Worm (Caenorhabditis elegans) whole organism, L2 larva: ENCODE measurements around the gene F31D4.2.

ENCODE experiments used
- C34F6.9 ChIP-seq: fragments of 150-350 bp; optimal IDR thresholded peaks from 2 replicates; lab custom pipeline; 2014; ENCODE audit warnings: missing biosample characterization, missing genetic modification characterization
- ZK546.5 ChIP-seq: sonication (generic microtip); optimal IDR thresholded peaks from 2 replicates; lab custom pipeline; 2017; ENCODE audit warnings: missing biosample characterization, missing genetic modification characterization
- alr-1 ChIP-seq: fragments of 150-350 bp; optimal IDR thresholded peaks from 2 replicates; lab custom pipeline; 2014; ENCODE audit warnings: missing biosample characterization, missing genetic modification characterization
- aly-2 ChIP-seq: fragments of 150-350 bp; optimal IDR thresholded peaks from 2 replicates; lab custom pipeline; 2014; ENCODE audit warnings: missing biosample characterization, missing genetic modification characterization
- blmp-1 ChIP-seq: sonication (generic microtip); optimal IDR thresholded peaks from 2 replicates; lab custom pipeline; 2017; ENCODE audit warnings: missing genetic modification characterization, mild to moderate bottlenecking, missing compliant biosample characterization, antibody characterized with exemption, moderate library complexity; ENCODE audit not compliant: insufficient read depth
- ceh-16 ChIP-seq: fragments of 150-350 bp; optimal IDR thresholded peaks from 2 replicates; lab custom pipeline; 2014; ENCODE audit warnings: missing biosample characterization, missing genetic modification characterization
- ceh-82 ChIP-seq: fragments of 150-350 bp; optimal IDR thresholded peaks from 2 replicates; lab custom pipeline; 2014; ENCODE audit warnings: missing biosample characterization, missing genetic modification characterization
- crh-2 ChIP-seq: sonication (generic microtip); optimal IDR thresholded peaks from 2 replicates; lab custom pipeline; 2017; ENCODE audit warnings: missing biosample characterization, missing genetic modification characterization
- dmd-4 ChIP-seq: sonication (generic microtip); optimal IDR thresholded peaks from 2 replicates; lab custom pipeline; 2017; ENCODE audit warnings: missing biosample characterization, missing genetic modification characterization
- egl-27 ChIP-seq: sonication (generic microtip); optimal IDR thresholded peaks from 3 replicates; lab custom pipeline; 2017; ENCODE audit warnings: missing biosample characterization, missing genetic modification reagents, missing genetic modification characterization
- elt-1 ChIP-seq: fragments of 150-350 bp; optimal IDR thresholded peaks from 2 replicates; lab custom pipeline; 2014; ENCODE audit warnings: missing biosample characterization, missing genetic modification characterization
- fos-1 ChIP-seq: fragments of 150-350 bp; optimal IDR thresholded peaks from 2 replicates; lab custom pipeline; 2014; ENCODE audit warnings: missing biosample characterization, missing genetic modification characterization
- lin-11 ChIP-seq: fragments of 150-350 bp; sonication (generic microtip); optimal IDR thresholded peaks from 2 replicates; lab custom pipeline; 2014; ENCODE audit warnings: missing biosample characterization, missing genetic modification characterization, inconsistent platforms, mixed read lengths
- lin-13 ChIP-seq: fragments of 150-350 bp; optimal IDR thresholded peaks from 2 replicates; lab custom pipeline; 2014; ENCODE audit warnings: missing biosample characterization, missing genetic modification reagents, missing genetic modification characterization
- lin-39 ChIP-seq: fragments of 150-350 bp; optimal IDR thresholded peaks from 2 replicates; lab custom pipeline; 2014; ENCODE audit warnings: missing biosample characterization, missing genetic modification reagents, missing genetic modification characterization
- lsy-2 ChIP-seq, 2 experiments: fragments of 150-350 bp in 1 of 2; sonication (generic microtip) in 1 of 2; optimal IDR thresholded peaks; 2 replicates each; lab custom pipeline; 2014 to 2017; ENCODE audit warnings: missing biosample characterization in 2 of 2, missing genetic modification characterization in 2 of 2
- mab-5 ChIP-seq: fragments of 150-350 bp; optimal IDR thresholded peaks from 2 replicates; lab custom pipeline; 2014; ENCODE audit warnings: missing biosample characterization, missing genetic modification characterization
- mdl-1 ChIP-seq, 2 experiments: fragments of 150-350 bp in 1 of 2; sonication (generic microtip) in 1 of 2; optimal IDR thresholded peaks; 2 replicates each; lab custom pipeline; 2017; ENCODE audit warnings: missing biosample characterization in 2 of 2, missing genetic modification characterization in 2 of 2
- nhr-10 ChIP-seq: sonication (generic microtip); optimal IDR thresholded peaks from 2 replicates; lab custom pipeline; 2017; ENCODE audit warnings: missing biosample characterization, missing genetic modification characterization
- nhr-12 ChIP-seq: fragments of 150-350 bp; optimal IDR thresholded peaks from 2 replicates; lab custom pipeline; 2014; ENCODE audit warnings: missing biosample characterization, missing genetic modification characterization
- nhr-129 ChIP-seq: fragments of 150-350 bp; optimal IDR thresholded peaks from 2 replicates; lab custom pipeline; 2014; ENCODE audit warnings: missing biosample characterization, missing genetic modification characterization
- nhr-21 ChIP-seq: fragments of 150-350 bp; optimal IDR thresholded peaks from 2 replicates; lab custom pipeline; 2014; ENCODE audit warnings: missing biosample characterization, missing genetic modification characterization
- nhr-25 ChIP-seq: fragments of 150-350 bp; sonication (generic microtip); optimal IDR thresholded peaks from 3 replicates; lab custom pipeline; 2014; ENCODE audit warnings: missing biosample characterization, missing genetic modification characterization
- nhr-6 ChIP-seq: fragments of 150-350 bp; optimal IDR thresholded peaks from 2 replicates; lab custom pipeline; 2014; ENCODE audit warnings: missing biosample characterization, missing genetic modification characterization
- peb-1 ChIP-seq: fragments of 150-350 bp; optimal IDR thresholded peaks from 2 replicates; lab custom pipeline; 2014; ENCODE audit warnings: missing biosample characterization, missing genetic modification characterization
- skn-1 ChIP-seq: sonication (generic microtip); optimal IDR thresholded peaks from 2 replicates; lab custom pipeline; 2017; ENCODE audit warnings: missing biosample characterization, missing genetic modification characterization
- sma-9 ChIP-seq, 2 experiments: fragments of 150-350 bp in 1 of 2; sonication (generic microtip) in 1 of 2; optimal IDR thresholded peaks; 2 replicates each; lab custom pipeline; 2014 to 2016; ENCODE audit warnings: missing genetic modification characterization in 2 of 2, mild to moderate bottlenecking in 1 of 2, missing biosample characterization in 1 of 2, missing compliant biosample characterization in 1 of 2, missing genetic modification reagents in 1 of 2, moderate library complexity in 1 of 2
- snpc-4 ChIP-seq: fragments of 150-350 bp; optimal IDR thresholded peaks from 2 replicates; lab custom pipeline; 2014; ENCODE audit warnings: missing biosample characterization, missing genetic modification characterization
- unc-39 ChIP-seq: fragments of 150-350 bp; optimal IDR thresholded peaks from 2 replicates; lab custom pipeline; 2014; ENCODE audit warnings: missing biosample characterization, missing genetic modification characterization
- unc-55 ChIP-seq: fragments of 150-350 bp; sonication (generic microtip); optimal IDR thresholded peaks from 3 replicates; lab custom pipeline; 2014; ENCODE audit warnings: missing biosample characterization, missing genetic modification reagents, missing genetic modification characterization
- unc-62 ChIP-seq: fragments of 150-350 bp; optimal IDR thresholded peaks from 2 replicates; lab custom pipeline; 2014; ENCODE audit warnings: missing biosample characterization, missing genetic modification reagents, missing genetic modification characterization
- ztf-1 ChIP-seq: fragments of 200-800 bp; sonication (Bioruptor generic); conservative IDR thresholded peaks from 2 replicates; pipeline ENCODE4 v1.3.6; 2022; ENCODE audit warnings: missing genetic modification characterization, missing compliant biosample characterization
- ztf-11 ChIP-seq: sonication (generic microtip); optimal IDR thresholded peaks from 2 replicates; lab custom pipeline; 2017; ENCODE audit warnings: missing biosample characterization, missing genetic modification characterization

Gene F31D4.2

DNA sequence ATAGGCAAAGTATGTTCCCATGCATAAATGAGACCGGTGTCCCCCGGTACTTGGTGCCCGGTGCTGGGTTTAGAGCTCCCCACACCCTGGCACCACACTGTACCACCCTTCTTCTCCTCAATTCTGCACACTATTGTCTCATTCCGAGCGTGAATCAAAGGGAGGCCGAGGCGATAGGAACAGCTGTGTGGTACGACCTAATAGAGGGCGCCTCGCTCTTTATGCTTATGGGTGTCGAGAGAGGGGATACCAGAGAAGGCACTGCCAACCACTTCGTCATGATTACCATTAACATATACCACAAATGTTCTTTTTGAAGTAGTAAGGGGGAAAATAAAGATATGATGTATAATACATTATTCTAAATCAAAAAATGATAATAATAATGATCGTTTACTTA, 25.3 kb upstream of the F31D4.2 start:
- TF ChIP-seq peb-1 (tag; lab: Kevin White, UChicago) (no peak), lin-39 (tag; lab: Kevin White, UChicago) (no peak)

DNA sequence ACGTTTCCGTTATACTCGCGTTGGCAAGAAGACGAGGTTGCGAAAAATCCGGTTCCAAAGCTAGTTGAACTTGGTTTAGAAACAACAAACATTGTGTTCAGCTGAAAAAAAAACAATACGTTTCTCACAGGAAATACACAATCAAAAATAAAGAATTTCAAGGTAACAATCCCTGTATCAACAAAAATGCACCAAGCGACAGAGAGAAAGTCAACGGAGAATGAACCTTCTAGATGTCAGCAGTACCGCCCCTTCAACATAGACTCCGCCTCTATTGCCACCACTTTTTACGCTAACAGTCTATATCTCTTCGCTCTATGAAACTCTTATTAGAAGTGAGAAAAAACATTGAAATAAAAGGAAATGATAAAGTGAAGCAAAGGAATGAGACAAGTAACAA, 23.0 kb upstream of the F31D4.2 start, which contains the start of gene F31D4.8:
Gene F31D4.8 (minus strand): TSS at position 101 of the 400 bp plus-strand sequence.
- TF ChIP-seq unc-55 (GFP tag; lab: Kevin White, UChicago) (no peak), C34F6.9 (no peak), sma-9 (GFP tag; optimal IDR thresholded peaks at IDR 0.05; lab: Kevin White, UChicago) (no peak), sma-9 (tag; optimal IDR thresholded peaks at IDR 0.05; lab: Kevin White, UChicago) (no peak), ceh-82 (tag; lab: Kevin White, UChicago) (no peak), skn-1 (tag; lab: Kevin White, UChicago) (no peak), lsy-2 (tag; optimal IDR thresholded peaks at IDR 0.05; lab: Kevin White, UChicago) (no peak), elt-1 (tag; lab: Kevin White, UChicago) (no peak), unc-39 (no peak), crh-2 (tag; lab: Kevin White, UChicago) (no peak), dmd-4 (no peak), peb-1 (tag; lab: Kevin White, UChicago) (no peak), ztf-1 (GFP tag; lab: Robert Waterston, UW) (no peak), nhr-10 (tag; lab: Kevin White, UChicago) (no peak), nhr-21 (tag; lab: Kevin White, UChicago) (no peak), lin-11 (tag; lab: Kevin White, UChicago) (no peak), aly-2 (no peak)

DNA sequence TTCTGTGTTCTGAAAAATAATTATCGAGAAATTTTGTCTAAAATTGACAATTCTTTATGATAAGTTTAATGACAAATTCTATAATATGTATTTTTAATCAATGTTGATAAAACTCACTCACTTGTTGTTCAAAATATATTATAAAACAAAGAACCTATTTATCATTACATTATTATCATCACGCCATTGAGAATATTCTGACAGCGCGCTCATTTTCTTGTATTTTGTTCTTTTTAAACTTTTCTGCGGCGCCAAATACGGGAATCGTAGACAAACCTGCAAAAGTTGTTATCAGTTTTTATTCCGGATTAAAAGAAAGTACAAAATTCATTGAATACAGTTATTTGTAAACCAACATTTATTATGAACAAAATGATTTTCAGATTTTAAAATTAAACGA, 21.1 kb upstream of the F31D4.2 start:
- TF ChIP-seq snpc-4 (tag; lab: Kevin White, UChicago), result no peak
- TF ChIP-seq fos-1 (tag; lab: Kevin White, UChicago), result peak; percentile 53
- TF ChIP-seq, all 48 proteins: peak for 1

DNA sequence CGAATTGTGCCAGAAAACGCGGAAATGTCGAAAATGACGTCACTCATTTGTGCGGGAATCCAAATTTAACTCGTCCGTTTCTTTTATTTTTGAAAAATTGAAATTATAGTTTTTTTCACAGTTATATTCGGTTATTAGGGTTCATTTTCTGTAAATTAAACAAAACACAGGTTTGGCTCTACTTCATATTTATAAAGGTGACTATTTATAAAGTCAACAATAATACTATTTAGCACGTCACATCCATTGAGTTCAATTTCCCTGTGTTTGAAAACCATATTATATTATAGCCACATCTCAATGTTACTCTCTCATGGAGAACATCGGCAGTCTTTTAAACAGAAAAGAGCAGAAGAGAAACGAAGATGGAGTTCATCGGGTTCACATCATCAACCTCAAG, 17.3 kb upstream of the F31D4.2 start, which contains the start of gene twk-35:
Gene twk-35 (plus strand): TSS at position 301 of the 400 bp plus-strand sequence.
- TF ChIP-seq mab-5 (tag; lab: Kevin White, UChicago) (no peak), ztf-1 (GFP tag; lab: Robert Waterston, UW) (no peak), ceh-16 (tag; lab: Kevin White, UChicago) (no peak), snpc-4 (tag; lab: Kevin White, UChicago) (no peak), ztf-11 (tag; lab: Kevin White, UChicago) (no peak), peb-1 (tag; lab: Kevin White, UChicago) (no peak), nhr-129 (tag; lab: Kevin White, UChicago) (no peak), unc-62 (GFP tag; lab: Kevin White, UChicago) (no peak), ceh-82 (tag; lab: Kevin White, UChicago) (no peak), nhr-12 (tag; lab: Kevin White, UChicago) (no peak), lin-39 (tag; lab: Kevin White, UChicago) (no peak), nhr-6 (tag; lab: Kevin White, UChicago) (no peak), egl-27 (no peak), C34F6.9 (no peak), lin-13 (GFP tag; lab: Kevin White, UChicago) (no peak), ZK546.5 (tag; lab: Kevin White, UChicago) (no peak), fos-1 (tag; lab: Kevin White, UChicago) (no peak), mdl-1 (tag; optimal IDR thresholded peaks at IDR 0.05; lab: Kevin White, UChicago) (no peak)
- TF ChIP-seq, all 48 proteins: peak for 0

DNA sequence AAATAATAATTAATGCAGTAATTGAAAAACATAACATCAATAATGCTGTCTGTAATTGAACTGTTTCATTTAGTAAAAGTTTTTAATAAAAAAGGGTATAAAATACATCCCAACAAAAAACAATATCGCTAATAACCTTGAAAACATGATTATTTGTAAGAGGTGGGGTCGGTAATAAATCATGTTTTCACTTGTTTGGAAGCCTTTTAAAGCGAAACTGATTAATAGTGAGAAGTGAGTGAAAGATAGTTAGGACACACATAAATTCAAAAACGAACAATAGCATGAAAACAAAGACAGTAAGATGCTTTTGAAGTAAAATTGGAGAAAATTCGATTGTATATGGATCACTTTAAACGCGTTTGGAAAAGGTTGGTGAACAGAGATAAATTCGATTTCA, 15.7 kb upstream of the F31D4.2 start, which contains the start of gene try-4:
Gene try-4 (minus strand): TSS at position 74 of the 400 bp plus-strand sequence.
- TF ChIP-seq nhr-25 (tag; lab: Kevin White, UChicago) (peak; percentile 46), elt-1 (tag; lab: Kevin White, UChicago) (no peak), lin-13 (GFP tag; lab: Kevin White, UChicago) (no peak), sma-9 (GFP tag; optimal IDR thresholded peaks at IDR 0.05; lab: Kevin White, UChicago) (no peak), sma-9 (tag; optimal IDR thresholded peaks at IDR 0.05; lab: Kevin White, UChicago) (no peak), blmp-1 (tag; lab: Kevin White, UChicago) (peak; percentile 90), alr-1 (no peak)
- TF ChIP-seq, all 48 proteins: peak for 2
